Fruit fly (Drosophila melanogaster) whole organism, prepupa: Measurements from ENCODE around the gene Pgm1.

Experiments
- CG15336 ChIP-seq: fragments of 200-800 bp; sonication (Bioruptor generic); IDR thresholded peaks from 2 replicates; pipeline ENCODE4 v1.3.6; 2022; ENCODE audit warnings: missing biosample characterization, missing genetic modification characterization
- CG34406 ChIP-seq: fragments of 200-800 bp; sonication (Bioruptor generic); optimal IDR thresholded peaks from 3 replicates; lab custom pipeline; 2016; ENCODE audit warnings: missing biosample characterization, missing genetic modification characterization
- Eip75B ChIP-seq: fragments of 200-800 bp; sonication (Bioruptor generic); optimal IDR thresholded peaks from 3 replicates; lab custom pipeline; 2016; ENCODE audit warnings: missing biosample characterization, missing genetic modification characterization
- Eip78C ChIP-seq: fragments of 200-800 bp; sonication (Bioruptor generic); peaks from one replicate; lab custom pipeline; 2016; ENCODE audit warnings: missing biosample characterization, missing genetic modification characterization
- Eip93F ChIP-seq: fragments of 200-800 bp; sonication (Bioruptor generic); optimal IDR thresholded peaks from 2 replicates; lab custom pipeline; 2016; ENCODE audit warnings: missing biosample characterization, mild to moderate bottlenecking, missing genetic modification characterization
- Ets21C ChIP-seq: fragments of 200-800 bp; sonication (Bioruptor generic); optimal IDR thresholded peaks from 3 replicates; lab custom pipeline; 2016; ENCODE audit warnings: missing biosample characterization, missing genetic modification characterization
- dsx ChIP-seq: fragments of 200-800 bp; optimal IDR thresholded peaks from 3 replicates; lab custom pipeline; 2019; ENCODE audit warnings: missing biosample characterization, mild to moderate bottlenecking, missing genetic modification characterization, moderate library complexity; ENCODE audit not compliant: poor library complexity, severe bottlenecking
- eg ChIP-seq: fragments of 200-800 bp; sonication (Bioruptor generic); IDR thresholded peaks from 3 replicates; pipeline ENCODE4 v1.3.6; 2022; ENCODE audit warnings: missing biosample characterization, missing genetic modification characterization
- esn ChIP-seq: fragments of 200-800 bp; sonication (Bioruptor generic); optimal IDR thresholded peaks from 2 replicates; lab custom pipeline; 2016; ENCODE audit warnings: missing biosample characterization, mild to moderate bottlenecking, missing genetic modification characterization, moderate library complexity
- lz ChIP-seq: fragments of 200-800 bp; sonication (Bioruptor generic); optimal IDR thresholded peaks from 3 replicates; lab custom pipeline; 2016; ENCODE audit warnings: missing biosample characterization, missing genetic modification characterization
- pdm3 ChIP-seq: fragments of 200-800 bp; sonication (Bioruptor generic); optimal IDR thresholded peaks from 3 replicates; lab custom pipeline; 2016; ENCODE audit warnings: missing biosample characterization, missing genetic modification characterization
- ss ChIP-seq, 2 experiments: fragments of 200-800 bp; sonication (Bioruptor generic); optimal IDR thresholded peaks; 2 replicates in 1 of 2; 3 replicates in 1 of 2; lab custom pipeline; 2017 to 2018; ENCODE audit warnings: mild to moderate bottlenecking in 2 of 2, missing biosample characterization in 2 of 2, missing genetic modification characterization in 2 of 2, moderate library complexity in 1 of 2

DNA sequence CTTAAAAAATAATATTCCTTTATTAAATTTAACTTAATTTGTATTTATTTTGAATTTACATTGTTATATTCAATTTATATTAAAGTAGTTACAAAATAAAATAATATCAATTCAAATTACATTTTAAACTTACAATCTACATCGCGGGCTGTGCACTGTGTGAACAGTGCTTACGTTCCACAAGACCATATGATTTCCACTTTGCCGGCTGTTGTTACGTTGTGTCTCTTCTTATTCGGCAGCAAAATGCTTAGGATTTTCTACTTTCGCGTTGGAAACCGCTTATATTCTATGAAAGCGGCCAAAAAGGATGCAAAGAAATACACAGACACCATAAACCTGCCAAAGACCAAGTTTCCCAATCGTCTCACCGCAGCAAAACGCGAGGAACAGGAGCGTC, 28.3 kb downstream of the Pgm1 start, which contains the start of gene IleRS-m:
- TF ChIP-seq Eip78C (GFP tag; lab: Kevin White, UChicago) (no peak), CG15336 (GFP tag; lab: Robert Waterston, UW) (no peak), Eip93F (no peak), Eip75B (GFP tag; lab: Kevin White, UChicago) (no peak), Ets21C (no peak), lz (no peak), CG34406 (GFP tag; lab: Kevin White, UChicago) (no peak), esn (no peak), eg (GFP tag; lab: Robert Waterston, UW) (no peak), pdm3 (GFP tag; lab: Kevin White, UChicago) (no peak), dsx (GFP tag; lab: Kevin White, UChicago) (no peak), ss (GFP tag; optimal IDR thresholded peaks at IDR 0.05; lab: Kevin White, UChicago) (no peak)
